Fruit fly (Drosophila melanogaster): ENCODE results near the gene CG15312.

Gene CG15312

DNA sequence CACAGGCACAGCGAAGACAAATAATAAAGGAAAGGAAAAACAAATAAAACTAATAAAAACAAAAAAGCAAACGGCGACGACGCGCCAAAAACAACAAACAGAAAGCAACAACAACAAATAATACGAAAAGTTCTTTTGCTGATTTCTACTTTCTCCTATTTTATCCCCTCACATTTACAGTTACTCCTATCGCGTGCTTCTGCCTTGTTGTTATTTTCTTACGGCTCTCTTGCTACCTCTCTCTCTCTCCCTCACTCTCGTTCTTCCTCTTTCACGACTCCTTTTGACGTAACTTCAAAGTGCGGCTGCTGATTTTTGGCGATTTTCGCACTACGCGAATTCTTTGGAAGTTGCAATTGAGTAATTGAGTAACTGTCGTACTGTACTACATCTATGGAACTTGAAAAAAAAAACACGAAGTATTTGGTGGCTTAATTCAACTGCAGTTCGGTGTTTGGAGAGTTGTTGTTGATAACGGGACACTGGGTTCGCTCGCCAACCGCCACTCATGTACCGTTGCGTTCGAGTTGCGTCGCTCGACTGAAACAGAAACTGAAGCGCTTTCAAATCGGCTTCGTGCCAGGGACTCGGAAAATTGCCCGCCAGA lies at the start of gene CG15312:
TSS of gene CG15312 (minus strand) at position 544 of the 607 bp plus-strand sequence.
- no peak for TF ChIP-seq noc (tag; optimal IDR thresholded peaks at IDR 0.05)

DNA sequence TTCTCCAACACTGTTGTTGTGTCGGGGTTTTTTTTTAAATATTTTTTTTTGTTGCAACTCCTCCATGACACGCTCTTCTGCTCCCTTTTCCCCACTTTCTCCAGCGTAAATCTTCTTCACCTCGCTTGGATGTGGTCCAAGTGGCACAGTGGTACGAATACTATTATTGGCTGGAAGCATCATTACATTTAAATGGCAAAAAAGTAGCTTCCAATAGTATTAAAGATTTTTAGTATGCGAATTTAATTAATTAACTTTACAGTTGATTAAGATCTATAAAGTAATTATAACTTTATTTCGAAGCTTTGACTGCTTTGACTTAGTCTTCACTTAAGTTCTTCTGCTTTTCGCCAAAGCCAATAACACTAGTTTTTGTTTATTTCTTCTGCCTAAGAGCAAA lies 47.7 kb upstream of the CG15312 start:
- no peak for TF ChIP-seq noc (tag; optimal IDR thresholded peaks at IDR 0.05)

DNA sequence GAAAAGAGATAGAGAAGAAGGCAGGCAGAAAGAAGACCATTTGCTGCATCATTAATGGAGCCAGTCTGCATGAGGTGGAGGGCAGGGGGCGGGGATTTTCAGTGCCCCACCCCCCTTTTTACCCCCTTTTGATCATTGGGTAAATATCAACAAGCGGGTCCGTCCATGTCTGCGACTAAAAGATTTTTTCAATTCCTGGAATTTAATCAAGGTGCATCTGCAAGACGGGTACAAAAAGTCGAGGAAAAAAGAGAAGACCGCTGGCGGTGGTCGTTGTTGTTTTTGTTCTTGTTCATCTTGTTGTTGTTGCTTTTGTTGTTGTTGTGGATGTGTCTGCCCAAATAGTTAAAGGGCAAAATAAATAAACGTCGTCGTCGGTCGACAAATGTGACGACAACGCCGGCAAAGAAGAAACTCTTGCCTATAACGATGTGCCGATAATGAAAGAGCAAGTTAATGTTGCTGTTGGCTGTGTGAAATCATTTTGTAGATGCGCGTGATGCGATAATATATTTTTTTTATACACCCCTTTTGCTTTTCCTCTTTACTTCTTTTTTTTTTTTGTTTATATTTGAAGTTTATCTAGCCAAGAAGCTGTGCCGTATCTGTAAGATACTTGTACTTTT lies 45.0 kb upstream of the CG15312 start:
- no peak for TF ChIP-seq noc (tag; optimal IDR thresholded peaks at IDR 0.05)

DNA sequence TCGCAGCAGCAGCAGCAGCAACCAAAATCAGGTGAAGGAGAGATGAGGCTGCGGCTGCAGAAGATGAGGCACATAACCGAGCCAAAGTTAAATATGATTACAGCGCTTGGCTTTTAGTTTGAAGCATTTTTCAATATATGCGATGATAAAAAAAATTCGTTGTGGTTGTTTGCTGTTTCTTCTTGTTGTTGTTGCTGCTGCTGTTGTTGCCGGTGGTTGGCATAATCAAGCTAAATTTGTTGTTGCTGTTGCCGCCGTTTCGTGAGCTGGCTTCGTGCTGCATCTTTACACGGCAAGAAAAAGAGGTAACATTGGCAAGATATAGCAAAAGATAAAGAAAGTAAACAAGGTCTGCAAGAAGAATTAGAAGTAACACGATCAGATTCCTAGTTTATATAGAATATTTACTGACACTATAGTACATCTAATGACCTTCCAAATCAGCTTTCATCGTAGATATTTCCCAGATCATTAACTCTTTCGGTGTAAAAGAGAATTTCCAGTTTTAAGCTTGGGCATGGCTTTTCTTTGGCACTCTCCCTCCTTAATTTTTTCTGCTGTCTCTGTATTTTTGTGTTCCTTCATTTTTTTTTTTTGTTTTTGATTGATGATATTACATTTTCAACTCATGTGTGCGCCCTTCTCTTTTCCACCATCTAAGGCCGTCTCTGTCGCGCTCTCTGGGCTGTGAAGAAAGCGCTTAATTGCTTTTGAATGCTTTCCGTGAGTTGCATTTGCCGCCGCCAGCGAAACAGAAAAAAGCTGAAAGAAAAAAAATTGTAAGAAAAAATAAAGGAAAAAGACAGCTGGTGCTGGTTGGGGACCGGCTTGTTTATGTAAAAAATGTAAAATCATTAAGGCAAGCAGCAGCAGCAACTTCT lies 43.5 kb upstream of the CG15312 start:
- TF ChIP-seq noc (tag; optimal IDR thresholded peaks at IDR 0.05) = no peak

DNA sequence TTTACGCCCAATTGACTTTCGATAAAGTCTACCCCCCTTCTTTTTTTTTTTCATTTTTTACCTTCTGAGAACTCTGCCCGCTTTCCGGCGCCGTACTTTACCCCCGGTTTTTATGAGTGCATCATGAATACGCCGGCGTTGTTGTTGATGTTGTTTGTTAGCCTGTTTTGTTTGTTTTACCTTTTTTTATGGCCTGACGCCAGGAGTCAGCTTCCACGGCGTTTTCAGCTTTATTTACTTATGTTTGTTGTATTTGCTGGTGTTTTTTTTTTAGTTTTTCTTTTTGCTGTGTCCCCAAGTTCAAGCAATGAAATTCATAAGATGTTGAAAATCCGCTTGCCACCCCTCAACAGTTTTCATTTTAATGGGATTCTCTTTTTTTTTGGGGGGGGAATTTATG lies 40.2 kb upstream of the CG15312 start:
- TF ChIP-seq noc (tag; optimal IDR thresholded peaks at IDR 0.05) = no peak

DNA sequence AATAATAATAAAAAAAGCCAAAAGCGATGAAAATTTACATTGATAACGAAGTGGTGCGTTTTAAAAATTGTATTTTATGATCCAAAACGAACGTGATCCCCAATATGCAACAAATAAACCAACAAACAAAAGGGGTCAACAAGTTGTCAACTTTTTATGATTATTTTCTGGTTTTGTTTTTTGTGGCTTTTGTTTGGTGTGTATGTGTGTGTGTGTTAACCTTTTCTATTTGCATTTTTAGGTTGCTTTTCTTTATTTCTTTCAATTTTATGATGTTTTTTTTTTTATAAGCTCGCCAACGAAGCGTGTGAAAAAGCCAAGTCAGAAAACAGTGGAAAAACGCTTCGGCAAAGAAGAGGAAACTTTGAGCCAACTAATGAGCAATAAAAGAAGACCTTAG lies 37.6 kb upstream of the CG15312 start:
- TF ChIP-seq noc (tag; optimal IDR thresholded peaks at IDR 0.05) = no peak

DNA sequence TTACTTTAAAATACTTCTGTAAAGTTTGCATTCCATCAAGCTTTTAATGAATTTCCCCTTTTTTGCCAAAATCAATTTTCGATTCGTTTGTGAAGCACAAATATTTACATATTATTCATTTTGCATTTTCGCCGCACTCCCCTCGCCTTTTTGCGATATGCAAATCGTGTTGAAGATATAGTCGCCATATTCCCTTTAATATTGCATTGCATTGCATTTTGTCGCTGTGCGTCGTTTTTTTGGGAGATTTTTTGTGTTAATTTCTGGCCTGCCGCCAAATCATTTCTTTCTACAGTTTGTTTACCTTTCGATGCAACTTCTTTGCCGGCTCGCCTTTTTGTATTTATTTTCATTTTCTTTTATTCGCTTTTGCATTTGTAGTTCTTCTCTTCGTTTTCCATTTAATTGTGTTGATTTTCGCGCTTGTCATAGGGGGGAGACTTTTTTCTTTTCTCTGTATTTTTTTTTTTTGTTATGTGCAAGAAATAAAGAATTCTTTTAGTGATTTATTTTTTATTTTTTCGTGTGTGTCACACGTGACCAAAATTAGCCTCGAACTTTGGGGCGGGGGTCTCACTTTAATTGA lies 36.0 kb upstream of the CG15312 start:
- TF ChIP-seq noc (tag; optimal IDR thresholded peaks at IDR 0.05) = no peak

DNA sequence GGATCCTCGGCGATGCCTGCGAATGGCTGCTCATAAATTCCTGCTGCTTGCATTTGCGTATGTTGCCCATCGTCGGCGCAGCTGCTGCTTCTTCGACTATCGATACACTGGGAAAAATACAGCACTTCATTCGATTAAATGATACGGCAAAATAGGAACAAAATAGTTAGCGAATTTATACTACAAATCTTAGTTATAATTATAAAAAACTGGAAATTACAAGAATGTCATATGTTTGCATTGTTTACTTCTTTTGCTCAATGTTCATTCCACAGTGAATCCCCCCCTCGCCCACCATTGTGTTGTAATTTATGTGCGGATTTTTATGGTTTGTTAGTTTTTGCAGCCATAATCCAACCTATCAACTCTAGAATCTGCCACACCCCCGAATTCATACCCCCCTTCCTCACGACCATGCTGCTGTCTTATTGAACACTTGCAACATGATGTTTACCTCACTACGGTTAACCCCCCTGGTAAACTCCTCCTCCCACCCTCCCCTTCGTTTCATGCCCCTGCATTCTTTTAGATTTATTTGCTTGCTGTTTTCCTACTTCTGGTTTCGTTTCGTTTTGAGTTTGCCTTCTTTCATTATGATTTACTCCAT lies 35.1 kb upstream of the CG15312 start:
- TF ChIP-seq noc (tag; optimal IDR thresholded peaks at IDR 0.05) = no peak

DNA sequence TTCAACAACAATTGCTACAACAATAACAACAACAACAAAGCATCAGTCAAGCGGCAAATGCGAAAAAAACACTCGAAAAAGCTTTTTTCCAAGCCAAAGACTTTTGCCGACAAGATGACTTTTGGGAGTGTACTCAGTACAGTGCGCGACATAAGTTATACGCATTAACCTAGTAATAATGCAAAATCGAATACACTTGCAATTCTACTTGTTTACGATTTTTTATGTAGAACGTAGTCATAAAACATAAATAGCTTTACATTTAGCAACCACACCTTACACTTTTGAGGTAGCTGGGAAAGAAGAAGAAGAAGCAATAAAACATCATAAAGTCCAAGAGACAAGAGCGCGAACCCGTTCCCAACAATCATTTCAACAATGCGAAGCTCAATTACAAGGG lies 33.8 kb upstream of the CG15312 start:
- no peak for TF ChIP-seq noc (tag; optimal IDR thresholded peaks at IDR 0.05)

DNA sequence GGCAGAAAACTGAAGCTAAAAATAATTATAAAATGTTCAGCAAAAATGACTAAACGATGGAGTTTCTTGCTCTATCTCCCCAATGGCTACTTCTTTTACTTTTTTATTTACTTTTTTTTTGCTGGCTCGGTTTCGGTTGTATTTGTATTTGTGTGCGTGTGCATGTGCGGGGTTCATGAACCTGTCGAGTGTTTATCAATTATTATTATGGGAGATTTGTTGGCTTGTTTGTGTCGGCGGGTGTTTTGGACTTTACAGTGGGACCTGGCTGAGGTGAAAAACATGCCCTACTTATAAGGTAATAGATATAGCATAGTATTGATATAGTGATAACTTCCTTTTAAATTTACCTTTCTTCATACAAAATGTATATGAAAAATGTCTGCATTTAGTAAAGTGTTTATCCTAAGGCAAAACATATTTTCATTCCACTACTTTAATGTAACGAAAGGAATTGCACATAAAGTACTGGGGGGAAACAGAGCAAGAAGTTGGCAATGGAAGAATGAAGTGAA lies 33.0 kb upstream of the CG15312 start:
- no peak for TF ChIP-seq noc (tag; optimal IDR thresholded peaks at IDR 0.05)

DNA sequence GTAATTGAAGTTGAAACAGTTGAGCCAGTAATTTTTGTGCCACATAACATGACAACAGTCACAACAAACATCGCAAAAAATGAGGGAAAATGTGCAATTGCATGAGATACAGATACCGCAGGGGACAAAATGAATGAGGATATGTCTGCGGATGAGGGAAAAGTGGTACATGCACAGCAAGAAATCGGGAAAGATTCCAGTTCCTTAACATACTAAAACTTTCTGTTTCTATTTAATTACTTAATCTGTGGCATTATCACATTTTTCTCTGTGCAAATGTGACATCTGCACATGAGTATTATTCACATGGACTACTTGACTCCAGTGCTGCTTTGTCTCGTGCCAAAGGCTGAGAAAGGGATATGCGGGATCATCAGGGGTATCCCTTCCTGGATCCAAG lies 22.1 kb upstream of the CG15312 start:
- TF ChIP-seq noc (tag; optimal IDR thresholded peaks at IDR 0.05) = no peak

DNA sequence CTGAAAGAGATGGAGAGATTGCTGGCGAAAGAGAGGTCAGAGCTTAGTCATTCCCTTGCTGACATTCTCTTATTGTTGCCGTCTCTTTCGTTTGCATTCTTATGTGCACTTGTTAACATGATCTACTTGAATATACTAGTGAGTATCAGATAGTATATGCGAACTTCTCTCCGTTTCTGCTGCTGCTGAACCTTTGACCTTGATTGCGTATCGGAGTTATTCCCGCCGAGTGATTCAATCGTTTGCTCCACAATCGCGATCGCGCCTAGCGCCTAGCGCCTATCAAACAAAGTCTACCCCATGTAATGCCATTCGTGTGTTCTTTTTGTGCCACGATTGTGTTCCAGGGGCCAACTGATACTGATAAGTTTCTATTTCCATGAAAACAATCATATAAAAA lies 18.5 kb upstream of the CG15312 start:
- no peak for TF ChIP-seq noc (tag; optimal IDR thresholded peaks at IDR 0.05)

DNA sequence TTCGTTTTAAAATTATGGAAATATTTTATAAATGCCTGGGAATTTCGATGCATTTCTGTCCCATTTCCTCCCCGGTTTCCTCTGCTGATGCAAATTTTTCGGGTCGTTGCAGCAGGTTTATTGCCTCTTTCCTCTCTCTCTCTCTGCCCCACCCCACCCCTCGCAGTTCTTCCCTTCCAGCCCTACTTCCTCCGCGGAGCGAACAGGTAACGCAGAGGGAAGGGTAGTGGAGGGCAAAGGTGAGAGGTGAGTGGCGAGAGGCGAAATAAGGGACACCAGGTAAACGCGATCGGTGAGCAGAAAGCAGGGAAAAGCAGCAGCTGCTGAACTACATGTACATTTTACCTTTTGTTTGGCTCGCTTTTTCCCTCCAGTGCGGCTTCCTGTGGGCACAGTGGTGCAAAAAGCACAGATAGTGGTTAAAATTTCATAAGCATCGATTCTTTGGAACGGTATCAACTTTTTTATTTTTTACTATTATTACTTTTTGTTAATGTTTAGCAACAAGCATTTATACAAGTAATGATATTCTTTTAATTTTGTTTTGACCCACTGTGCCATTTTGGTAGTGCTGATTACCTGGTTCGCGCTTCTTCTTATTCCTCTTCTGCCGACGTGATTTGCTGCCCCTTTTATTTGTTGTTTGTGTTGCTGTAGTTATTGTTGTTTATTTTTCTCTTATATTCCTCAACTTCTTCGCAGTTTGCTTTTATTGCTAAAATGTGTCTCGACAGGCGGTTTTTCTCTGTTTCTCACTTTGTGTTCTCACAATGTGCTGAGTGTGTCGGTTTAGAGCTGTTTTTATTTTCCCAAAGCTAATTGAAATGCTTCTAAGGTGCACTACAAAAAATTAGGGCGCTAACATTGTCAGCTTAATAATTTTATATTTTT lies 17.6 kb upstream of the CG15312 start:
- TF ChIP-seq noc (tag; optimal IDR thresholded peaks at IDR 0.05) = peak; percentile 31

DNA sequence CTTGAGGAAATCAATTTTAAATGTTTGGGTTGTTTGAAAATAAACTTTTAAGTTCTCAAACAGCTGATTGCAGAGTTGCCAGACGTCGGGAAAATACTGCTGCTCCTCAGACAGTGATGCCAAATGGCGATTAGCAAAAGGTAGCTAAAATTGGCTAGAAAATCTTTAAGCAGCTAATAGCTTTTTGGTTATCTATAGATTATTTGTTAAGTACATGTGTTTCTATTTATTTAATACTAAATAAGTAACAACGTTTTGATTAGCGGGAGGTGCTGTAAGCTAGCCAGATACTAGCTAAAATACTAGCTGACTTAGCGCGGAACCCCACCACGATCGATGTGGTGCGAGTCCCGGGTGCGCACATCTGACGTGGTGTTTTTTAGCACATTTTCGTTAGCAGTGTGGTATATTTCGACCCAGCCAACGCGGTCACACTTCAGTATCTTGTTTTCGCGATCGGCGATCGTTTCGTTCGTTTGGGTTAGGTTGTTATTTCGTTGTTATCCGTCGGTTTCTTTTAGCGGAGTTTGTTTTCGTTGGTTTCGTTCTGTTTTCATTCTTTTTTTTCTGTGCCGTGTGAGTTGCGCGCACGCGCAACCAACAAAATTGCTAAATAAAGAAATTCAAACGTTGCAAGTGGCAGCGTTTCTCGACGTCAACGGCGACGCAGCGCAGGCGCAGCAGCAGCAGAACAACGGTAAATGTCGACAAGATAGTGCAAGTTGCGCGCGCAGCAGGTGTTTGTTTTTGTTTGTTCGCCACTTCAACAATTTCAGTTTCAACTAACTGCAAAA lies 15.6 kb upstream of the CG15312 start, which contains the start of the genes Naxe and RhoU:
TSS of gene Naxe (minus strand) at position 77 of the 794 bp plus-strand sequence.
TSS of gene RhoU (plus strand) at position 433 of the 794 bp plus-strand sequence.
- no peak for TF ChIP-seq noc (tag; optimal IDR thresholded peaks at IDR 0.05)
